Fruit fly (Drosophila melanogaster) whole organism, embryonic: Measurements from ENCODE around the gene ksr.

Experiments
- Atf6 ChIP-seq: fragments of 200-800 bp; sonication (Bioruptor generic); IDR thresholded peaks from 2 replicates; pipeline ENCODE4 v1.3.6; 2022; ENCODE audit warnings: missing biosample characterization, missing genetic modification characterization
- CG10462 ChIP-seq: fragments of 200-800 bp; sonication (Bioruptor generic); optimal IDR thresholded peaks from 2 replicates; lab custom pipeline; 2016; ENCODE audit warnings: missing biosample characterization, missing genetic modification characterization
- CG11695 ChIP-seq: fragments of 200-800 bp; sonication (Bioruptor generic); IDR thresholded peaks from 3 replicates; pipeline ENCODE4 v1.3.6; 2022; ENCODE audit warnings: missing biosample characterization, missing genetic modification characterization
- CG12219 ChIP-seq: fragments of 200-800 bp; sonication (Bioruptor generic); optimal IDR thresholded peaks from 3 replicates; lab custom pipeline; 2018; ENCODE audit warnings: missing biosample characterization, mild to moderate bottlenecking, missing genetic modification characterization
- CG12236 ChIP-seq: fragments of 200-800 bp; sonication (Bioruptor generic); optimal IDR thresholded peaks from 2 replicates; lab custom pipeline; 2016; ENCODE audit warnings: missing biosample characterization, missing genetic modification characterization
- CG12659 ChIP-seq: fragments of 200-800 bp; sonication (Bioruptor generic); optimal IDR thresholded peaks from 3 replicates; lab custom pipeline; 2017; ENCODE audit warnings: mild to moderate bottlenecking, missing biosample characterization, missing genetic modification reagents, missing genetic modification characterization
- CG13287 ChIP-seq: fragments of 200-800 bp; sonication (Bioruptor generic); IDR thresholded peaks from 2 replicates; pipeline ENCODE4 v1.3.6; 2022; ENCODE audit warnings: missing biosample characterization, missing genetic modification characterization; ENCODE audit not compliant: partially characterized antibody
- CG15011 ChIP-seq: fragments of 200-800 bp; sonication (Bioruptor generic); optimal IDR thresholded peaks from 3 replicates; lab custom pipeline; 2018; ENCODE audit warnings: missing biosample characterization, mild to moderate bottlenecking, missing genetic modification characterization
- CG15269 ChIP-seq: fragments of 200-800 bp; sonication (Bioruptor generic); optimal IDR thresholded peaks from 2 replicates; lab custom pipeline; 2018; ENCODE audit warnings: missing biosample characterization, mild to moderate bottlenecking, missing genetic modification characterization, moderate library complexity
- CG15514 ChIP-seq: fragments of 200-800 bp; sonication (Bioruptor generic); optimal IDR thresholded peaks from 3 replicates; lab custom pipeline; 2017; ENCODE audit warnings: missing biosample characterization, missing genetic modification characterization, mild to moderate bottlenecking, moderate library complexity, missing genetic modification reagents
- CG1603 ChIP-seq: fragments of 200-800 bp; sonication (Bioruptor generic); optimal IDR thresholded peaks from 2 replicates; lab custom pipeline; 2019; ENCODE audit warnings: missing biosample characterization, mild to moderate bottlenecking, missing genetic modification characterization, moderate library complexity
- CG2120 ChIP-seq: fragments of 200-800 bp; sonication (Bioruptor generic); optimal IDR thresholded peaks from 3 replicates; lab custom pipeline; 2016; ENCODE audit warnings: missing biosample characterization, missing genetic modification characterization
- CG2712 ChIP-seq: fragments of 200-800 bp; optimal IDR thresholded peaks from 3 replicates; lab custom pipeline; 2019; ENCODE audit warnings: missing biosample characterization, mild to moderate bottlenecking, missing genetic modification characterization, moderate library complexity
- CG3281 ChIP-seq: fragments of 200-800 bp; sonication (Bioruptor generic); optimal IDR thresholded peaks from 3 replicates; lab custom pipeline; 2017; ENCODE audit warnings: missing biosample characterization, mild to moderate bottlenecking, missing genetic modification characterization
- CG33557 ChIP-seq: fragments of 200-800 bp; sonication (Bioruptor generic); optimal IDR thresholded peaks from 2 replicates; lab custom pipeline; 2019; ENCODE audit warnings: missing biosample characterization, mild to moderate bottlenecking, missing genetic modification characterization, moderate library complexity
- CG3995 ChIP-seq: fragments of 200-800 bp; sonication (Bioruptor generic); optimal IDR thresholded peaks from 3 replicates; lab custom pipeline; 2016; ENCODE audit warnings: missing biosample characterization, missing genetic modification characterization
- CG4360 ChIP-seq: fragments of 200-800 bp; sonication (Bioruptor generic); IDR thresholded peaks from 2 replicates; pipeline ENCODE4 v1.3.6; 2022; ENCODE audit warnings: missing biosample characterization, missing genetic modification characterization
- CG4820 ChIP-seq: fragments of 200-800 bp; sonication (Bioruptor generic); optimal IDR thresholded peaks from 3 replicates; lab custom pipeline; 2016; ENCODE audit warnings: missing biosample characterization, missing genetic modification characterization
- CG4854 ChIP-seq: fragments of 200-800 bp; sonication (Bioruptor generic); optimal IDR thresholded peaks from 2 replicates; lab custom pipeline; 2016; ENCODE audit warnings: missing biosample characterization, missing genetic modification characterization, inconsistent platforms
- CG5180 ChIP-seq: fragments of 200-800 bp; sonication (Bioruptor generic); optimal IDR thresholded peaks from 3 replicates; lab custom pipeline; 2017; ENCODE audit warnings: missing biosample characterization, missing genetic modification characterization, mild to moderate bottlenecking, moderate library complexity, missing genetic modification reagents
- CG6791 ChIP-seq: fragments of 200-800 bp; sonication (Bioruptor generic); IDR thresholded peaks from 3 replicates; pipeline ENCODE4 v1.3.6; 2022; ENCODE audit warnings: missing biosample characterization, missing genetic modification characterization; ENCODE audit not compliant: partially characterized antibody
- CG9727 ChIP-seq: fragments of 200-800 bp; sonication (Bioruptor generic); optimal IDR thresholded peaks from 3 replicates; lab custom pipeline; 2017; ENCODE audit warnings: missing biosample characterization, mild to moderate bottlenecking, missing genetic modification characterization
- CG9817 ChIP-seq: fragments of 200-800 bp; sonication (Bioruptor generic); optimal IDR thresholded peaks from 2 replicates; lab custom pipeline; 2018; ENCODE audit warnings: missing biosample characterization, mild to moderate bottlenecking, missing genetic modification characterization, moderate library complexity
- CG9932 ChIP-seq: fragments of 200-800 bp; sonication (Bioruptor generic); IDR thresholded peaks from 2 replicates; pipeline ENCODE4 v1.3.6; 2022; ENCODE audit warnings: missing biosample characterization, missing genetic modification characterization
- Dip3 ChIP-seq: fragments of 200-800 bp; sonication (Bioruptor generic); optimal IDR thresholded peaks from 3 replicates; lab custom pipeline; 2016; ENCODE audit warnings: missing biosample characterization, missing genetic modification characterization
- Dref ChIP-seq: fragments of 200-800 bp; sonication (Bioruptor generic); IDR thresholded peaks from 2 replicates; pipeline ENCODE4 v1.3.6; 2022; ENCODE audit warnings: missing biosample characterization, missing genetic modification characterization
- Eip74EF ChIP-seq, 2 experiments: fragments of 200-800 bp in 1 of 2; fragments of >200 bp in 1 of 2; sonication (Bioruptor generic) in 1 of 2; optimal IDR thresholded peaks; 2 replicates each; lab custom pipeline; 2017 to 2019; ENCODE audit warnings: missing biosample characterization in 2 of 2, missing genetic modification characterization in 2 of 2, mild to moderate bottlenecking in 1 of 2, moderate library complexity in 1 of 2
- Ets97D ChIP-seq: fragments of 200-800 bp; sonication (Bioruptor generic); optimal IDR thresholded peaks from 3 replicates; lab custom pipeline; 2016; ENCODE audit warnings: missing biosample characterization, missing genetic modification characterization
- Fer1 ChIP-seq: fragments of 200-800 bp; sonication (Bioruptor generic); optimal IDR thresholded peaks from 2 replicates; lab custom pipeline; 2017; ENCODE audit warnings: missing biosample characterization, mild to moderate bottlenecking, missing genetic modification characterization
- Pdp1 ChIP-seq, 2 experiments: fragments of 200-800 bp; sonication (Bioruptor generic); optimal IDR thresholded peaks; 3 replicates each; lab custom pipeline; 2016; ENCODE audit warnings: missing biosample characterization in 2 of 2, missing genetic modification characterization in 2 of 2, mild to moderate bottlenecking in 1 of 2, moderate library complexity in 1 of 2
- cas ChIP-seq: fragments of 200-800 bp; sonication (Bioruptor generic); IDR thresholded peaks from 2 replicates; pipeline ENCODE4 v1.3.6; 2022; ENCODE audit warnings: missing biosample characterization, missing genetic modification characterization
- en ChIP-seq: fragments of 200-800 bp; sonication (Bioruptor generic); optimal IDR thresholded peaks from 2 replicates; lab custom pipeline; 2016; ENCODE audit warnings: missing biosample characterization, missing genetic modification characterization
- exex ChIP-seq: fragments of 200-800 bp; sonication (Bioruptor generic); optimal IDR thresholded peaks from 4 replicates; lab custom pipeline; 2018; ENCODE audit warnings: missing biosample characterization, mild to moderate bottlenecking, missing genetic modification characterization, moderate library complexity
- ftz-f1 ChIP-seq: fragments of 200-800 bp; sonication (Bioruptor generic); optimal IDR thresholded peaks from 2 replicates; lab custom pipeline; 2016; ENCODE audit warnings: missing biosample characterization, missing genetic modification characterization
- gfzf ChIP-seq: fragments of 200-800 bp; sonication (Bioruptor generic); optimal IDR thresholded peaks from 2 replicates; lab custom pipeline; 2016; ENCODE audit warnings: missing biosample characterization, mild to moderate bottlenecking, missing genetic modification characterization, moderate library complexity
- grn ChIP-seq: fragments of 200-800 bp; sonication (Bioruptor generic); optimal IDR thresholded peaks from 3 replicates; lab custom pipeline; 2017; ENCODE audit warnings: missing biosample characterization, missing genetic modification characterization
- gro ChIP-seq: fragments of 200-800 bp; sonication (Bioruptor generic); optimal IDR thresholded peaks from 2 replicates; lab custom pipeline; 2016; ENCODE audit warnings: missing biosample characterization, missing genetic modification characterization
- h ChIP-seq: fragments of >200 bp; optimal IDR thresholded peaks from 2 replicates; lab custom pipeline; 2017
- hb ChIP-seq: fragments of 200-800 bp; sonication (Bioruptor generic); IDR thresholded peaks from 3 replicates; pipeline ENCODE4 v1.3.6; 2022; ENCODE audit warnings: missing biosample characterization, missing genetic modification characterization; ENCODE audit not compliant: partially characterized antibody
- lab ChIP-seq: fragments of 200-800 bp; sonication (Bioruptor generic); optimal IDR thresholded peaks from 3 replicates; lab custom pipeline; 2017; ENCODE audit warnings: missing biosample characterization, missing genetic modification characterization, mild to moderate bottlenecking, moderate library complexity, missing genetic modification reagents
- nau ChIP-seq: fragments of 200-800 bp; sonication (Bioruptor generic); optimal IDR thresholded peaks from 3 replicates; lab custom pipeline; 2017; ENCODE audit warnings: missing biosample characterization, mild to moderate bottlenecking, missing genetic modification characterization, missing genetic modification reagents
- odd ChIP-seq: fragments of 200-800 bp; sonication (Bioruptor generic); optimal IDR thresholded peaks from 2 replicates; lab custom pipeline; 2017; ENCODE audit warnings: missing biosample characterization, mild to moderate bottlenecking, missing genetic modification characterization
- sima ChIP-seq: fragments of 200-800 bp; sonication (Bioruptor generic); optimal IDR thresholded peaks from 2 replicates; lab custom pipeline; 2016; ENCODE audit warnings: missing biosample characterization, missing genetic modification characterization
- sug ChIP-seq: fragments of 200-800 bp; optimal IDR thresholded peaks from 2 replicates; lab custom pipeline; 2019; ENCODE audit warnings: missing biosample characterization, mild to moderate bottlenecking, missing genetic modification characterization, moderate library complexity
- wdn ChIP-seq: fragments of 200-800 bp; sonication (Bioruptor generic); IDR thresholded peaks from 2 replicates; pipeline ENCODE4 v1.3.6; 2022; ENCODE audit warnings: missing biosample characterization, missing genetic modification characterization
- zen2 ChIP-seq: fragments of 200-800 bp; sonication (Bioruptor generic); IDR thresholded peaks from 3 replicates; pipeline ENCODE4 v1.3.6; 2022; ENCODE audit warnings: missing biosample characterization, missing genetic modification characterization; ENCODE audit not compliant: partially characterized antibody
- zfh1 ChIP-seq: fragments of 200-800 bp; sonication (Bioruptor generic); IDR thresholded peaks from 3 replicates; pipeline ENCODE4 v1.3.6; 2022; ENCODE audit warnings: missing biosample characterization, missing genetic modification characterization

ksr gene

DNA sequence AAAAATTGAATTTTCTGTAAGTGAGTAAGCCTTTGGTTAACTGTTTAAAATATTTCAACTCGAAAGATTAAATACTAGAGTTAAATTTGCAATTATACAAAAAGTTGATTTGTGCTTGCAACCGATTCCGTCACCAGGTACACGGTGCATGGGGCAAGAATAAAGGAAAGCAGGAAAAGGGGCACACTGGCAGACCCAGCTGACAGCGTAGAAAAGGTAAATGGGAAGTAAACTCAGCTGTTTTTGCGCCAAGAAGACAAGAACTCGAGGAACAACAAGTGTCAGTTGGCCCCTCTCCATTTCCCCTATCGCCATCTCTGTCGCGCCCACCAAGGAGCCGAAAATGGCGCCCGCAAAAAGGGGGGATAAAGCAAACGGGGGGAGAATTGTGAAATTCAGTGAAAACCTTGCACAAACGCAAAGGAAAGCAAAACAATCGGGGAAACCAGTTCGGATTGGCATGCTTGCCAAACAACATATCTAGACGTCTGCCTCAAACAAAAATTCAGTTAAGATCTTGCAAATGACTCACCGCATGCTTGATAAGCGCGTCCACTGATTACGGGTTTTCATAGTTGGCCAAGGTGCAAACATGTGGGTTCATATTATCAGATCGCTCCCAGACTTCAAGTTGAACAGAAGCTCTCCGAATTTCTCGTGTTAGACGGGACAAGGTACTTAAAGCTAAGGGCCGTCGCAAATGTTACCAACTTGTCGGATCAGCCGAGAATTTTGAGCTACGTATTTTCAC is 20.3 kb downstream of the ksr start (continued):
- TF ChIP-seq CG9932 (GFP tag; lab: Robert Waterston, UW), result no peak
- TF ChIP-seq Ets97D (GFP tag; lab: Kevin White, UChicago), result peak; percentile 47
- no peak for TF ChIP-seq zen2 (GFP tag; lab: Robert Waterston, UW)
- TF ChIP-seq CG2712 (tag; lab: Kevin White, UChicago), result no peak
- peak; percentile 66; the same call in 2 of the 3 replicates for TF ChIP-seq CG6791 (GFP tag; lab: Robert Waterston, UW)
- no peak for TF ChIP-seq wdn (GFP tag; lab: Robert Waterston, UW)
- TF ChIP-seq CG15269 (tag; lab: Kevin White, UChicago), result no peak
- TF ChIP-seq en (GFP tag; lab: Kevin White, UChicago), result no peak
- peak; percentile 78 for TF ChIP-seq grn (GFP tag; lab: Kevin White, UChicago)
- TF ChIP-seq Dip3 (GFP tag; lab: Kevin White, UChicago), result no peak
- TF ChIP-seq h, result no peak
- TF ChIP-seq ftz-f1 (GFP tag; lab: Kevin White, UChicago), result no peak
- peak; percentile 61 for TF ChIP-seq CG1603 (tag; lab: Kevin White, UChicago)
- TF ChIP-seq CG4820 (GFP tag; lab: Kevin White, UChicago), result no peak
- TF ChIP-seq CG11695 (GFP tag; lab: Robert Waterston, UW), result no peak
- no peak for TF ChIP-seq CG3995
- no peak for TF ChIP-seq cas
- TF ChIP-seq nau (GFP tag; lab: Kevin White, UChicago), result no peak
- TF ChIP-seq CG15011 (GFP tag; lab: Kevin White, UChicago), result no peak
- no peak for TF ChIP-seq CG9727 (GFP tag; lab: Kevin White, UChicago)
- TF ChIP-seq CG9817, result no peak
- TF ChIP-seq CG12659 (GFP tag; lab: Kevin White, UChicago), result peak; percentile 44
- no peak for TF ChIP-seq odd (GFP tag; lab: Kevin White, UChicago)
- no peak for TF ChIP-seq zfh1 (GFP tag; lab: Robert Waterston, UW)

DNA sequence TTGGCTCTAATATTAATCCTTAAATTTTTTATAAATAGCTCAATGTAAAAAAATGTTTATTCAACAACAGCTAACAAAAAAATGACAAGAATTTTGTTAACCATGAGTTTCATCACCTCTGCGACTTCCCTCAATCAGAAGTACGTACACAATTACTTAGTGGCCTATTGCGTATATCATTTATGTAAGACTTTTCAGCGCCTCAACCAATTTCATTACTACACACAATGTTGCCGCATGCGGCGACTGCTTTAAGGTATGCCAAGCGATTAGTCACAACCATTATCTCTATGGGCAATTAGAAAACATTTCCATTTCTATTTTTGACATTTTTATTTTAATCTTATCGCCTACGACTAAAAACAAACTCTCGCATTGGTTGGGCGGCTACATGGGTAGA is 25.1 kb downstream of the ksr start:
- no peak for TF ChIP-seq CG4360 (GFP tag; lab: Robert Waterston, UW)
- TF ChIP-seq CG33557, result no peak
- TF ChIP-seq exex (tag; lab: Kevin White, UChicago), result peak; percentile 52
- TF ChIP-seq Pdp1 (GFP tag; optimal IDR thresholded peaks at IDR 0.05; lab: Kevin White, UChicago), result peak in 1 of 2 experiments; percentile 92
- TF ChIP-seq sug (tag; lab: Kevin White, UChicago), result peak; percentile 13
- TF ChIP-seq gfzf (GFP tag; lab: Kevin White, UChicago), result no peak

- TF ChIP-seq CG10462 (GFP tag; lab: Kevin White, UChicago), result no peak
- no peak for TF ChIP-seq odd (GFP tag; lab: Kevin White, UChicago)
- TF ChIP-seq CG12236, result no peak
- peak; percentile 5 for TF ChIP-seq CG15514 (GFP tag; lab: Kevin White, UChicago)
- peak; percentile 16 for TF ChIP-seq CG3281 (GFP tag; lab: Kevin White, UChicago)
- TF ChIP-seq Eip74EF (GFP tag; optimal IDR thresholded peaks at IDR 0.05; lab: Kevin White, UChicago), result no peak
- peak; percentile 26 for TF ChIP-seq CG2120 (GFP tag; lab: Kevin White, UChicago)
- no peak for TF ChIP-seq gro (GFP tag; lab: Kevin White, UChicago)
- no peak for TF ChIP-seq CG13287
- peak; percentile 4 for TF ChIP-seq Fer1 (GFP tag; lab: Kevin White, UChicago)
- TF ChIP-seq CG4854 (GFP tag; lab: Kevin White, UChicago), result no peak
- TF ChIP-seq lab, result peak; percentile 51
- TF ChIP-seq Dref (GFP tag; lab: Robert Waterston, UW), result no peak; the same call in 1 of the 2 replicates
- TF ChIP-seq Atf6 (GFP tag; lab: Robert Waterston, UW), result peak; percentile 44; the same call in 1 of the 2 replicates
- no peak for TF ChIP-seq CG5180 (GFP tag; lab: Kevin White, UChicago)
- TF ChIP-seq CG12219, result no peak
- TF ChIP-seq hb, result no peak
- no peak for TF ChIP-seq sima (GFP tag; lab: Kevin White, UChicago)
Observed at dm6 chr3R:5454334-5454733, 29.4 kb downstream of the ksr start.
